Fruit fly (Drosophila melanogaster) S2 (cell line): ENCODE measurements around the gene Ank.

Source experiments
- CG8478 ChIP-seq: fragments of >200 bp; optimal IDR thresholded peaks from 2 replicates; lab custom pipeline; 2018
- CTCF ChIP-seq, 2 experiments: fragments of >200 bp; optimal IDR thresholded peaks; 2 replicates each; lab custom pipeline; 2018

The Ank gene

DNA sequence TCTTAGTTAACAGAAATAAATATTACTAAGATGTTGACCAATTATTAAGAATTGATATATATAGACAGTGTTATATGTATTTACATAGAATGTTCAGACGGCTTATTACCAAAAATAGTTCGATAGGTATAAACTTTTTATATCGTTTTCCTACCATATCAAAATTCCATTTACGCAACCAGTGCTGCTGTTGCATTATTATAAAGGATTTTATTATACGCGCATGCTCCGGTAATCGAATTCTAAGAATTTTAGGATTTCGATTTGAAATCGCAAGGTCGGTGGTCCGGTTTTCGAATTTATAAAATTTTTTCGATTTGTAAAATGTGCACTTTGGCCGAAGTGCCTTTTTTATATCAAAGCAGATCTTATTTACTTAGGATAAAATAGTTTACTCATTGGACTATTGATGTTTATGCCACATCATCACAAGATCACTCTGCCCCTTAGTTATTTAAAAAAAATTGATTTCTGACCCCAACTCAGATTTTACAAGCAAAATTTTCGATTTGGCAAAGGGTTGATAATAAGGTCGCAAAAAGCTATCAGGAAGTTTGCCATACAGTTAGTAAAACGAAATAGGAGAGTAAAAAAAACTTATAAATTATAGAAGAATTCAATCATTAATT lies at the start of gene Ank:
Gene Ank, minus strand, starts transcription at position 206 of the 629 bp plus-strand sequence.
- TF ChIP-seq CG8478 (lab: Kevin White, UChicago) (no peak), CTCF (optimal IDR thresholded peaks at IDR 0.05; lab: Kevin White, UChicago) (no peak)

DNA sequence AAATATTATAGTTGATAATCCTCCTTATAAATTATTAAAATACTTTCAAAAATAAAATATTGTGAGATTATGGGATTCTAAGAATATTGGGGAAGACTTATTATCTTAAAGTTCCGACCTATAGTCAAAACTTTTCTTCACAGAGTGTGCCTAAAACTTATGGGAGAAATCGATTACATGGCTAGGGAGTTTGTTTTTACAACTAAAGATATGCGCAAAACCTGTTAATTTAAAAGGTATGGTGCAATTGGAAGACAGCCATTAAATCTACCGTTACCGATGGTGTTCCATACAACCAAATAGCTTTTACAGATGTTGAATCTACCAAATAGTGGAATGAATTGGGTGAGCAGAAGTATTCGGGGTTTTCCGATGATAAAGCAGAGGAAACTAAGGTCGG lies 45.6 kb upstream of the Ank start, which contains the start of gene CG33978:
Gene CG33978, minus strand, starts transcription at position 395 of the 400 bp plus-strand sequence.
- TF ChIP-seq CTCF (optimal IDR thresholded peaks at IDR 0.05; lab: Kevin White, UChicago) (no peak), CG8478 (lab: Kevin White, UChicago) (no peak)

dm6 chr4:174526-174925 lies 44.9 kb upstream of the Ank start:
- TF ChIP-seq CTCF (optimal IDR thresholded peaks at IDR 0.05; lab: Kevin White, UChicago) (no peak), CG8478 (lab: Kevin White, UChicago) (no peak)

dm6 chr4:167515-167914 lies 37.9 kb upstream of the Ank start:
- no peak for TF ChIP-seq CTCF (optimal IDR thresholded peaks at IDR 0.05; lab: Kevin White, UChicago)
- no peak for TF ChIP-seq CG8478 (lab: Kevin White, UChicago)

dm6 chr4:165159-165558 lies 35.5 kb upstream of the Ank start:
- no peak for TF ChIP-seq CTCF (optimal IDR thresholded peaks at IDR 0.05; lab: Kevin White, UChicago)
- TF ChIP-seq CG8478 (lab: Kevin White, UChicago): no peak

DNA sequence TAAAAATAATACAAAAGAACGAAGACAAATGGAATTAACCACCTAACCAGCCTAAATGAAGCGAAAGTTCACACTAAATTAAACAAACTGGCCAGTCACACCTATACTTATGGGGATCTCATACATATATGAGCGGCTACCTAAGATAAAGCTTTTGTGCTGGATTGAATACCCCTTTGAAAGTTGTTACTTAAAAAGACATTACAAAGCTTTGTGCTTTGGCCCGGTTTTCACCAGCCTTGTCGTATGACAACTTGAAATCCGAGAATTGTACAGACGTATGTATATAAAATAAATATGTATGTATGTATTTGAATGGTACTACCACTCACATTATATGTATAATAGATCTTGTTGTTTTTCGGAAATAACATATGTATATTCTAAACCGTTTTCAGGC lies 26.3 kb upstream of the Ank start, which contains the start of gene CG31997:
Gene CG31997, minus strand, starts transcription at position 84 of the 400 bp plus-strand sequence.
- TF ChIP-seq CTCF (optimal IDR thresholded peaks at IDR 0.05; lab: Kevin White, UChicago): no peak
- no peak for TF ChIP-seq CG8478 (lab: Kevin White, UChicago)

- no peak for TF ChIP-seq CG8478 (lab: Kevin White, UChicago)
Observed at dm6 chr4:150453-150852, 20.8 kb upstream of the Ank start, which contains the start of gene CG32006. Gene CG32006, plus strand, starts transcription at chr4:150764.

- TF ChIP-seq CG8478 (lab: Kevin White, UChicago) (no peak), CTCF (optimal IDR thresholded peaks at IDR 0.05; lab: Kevin White, UChicago) (no peak)
Observed at dm6 chr4:149123-149522, 19.5 kb upstream of the Ank start.

DNA sequence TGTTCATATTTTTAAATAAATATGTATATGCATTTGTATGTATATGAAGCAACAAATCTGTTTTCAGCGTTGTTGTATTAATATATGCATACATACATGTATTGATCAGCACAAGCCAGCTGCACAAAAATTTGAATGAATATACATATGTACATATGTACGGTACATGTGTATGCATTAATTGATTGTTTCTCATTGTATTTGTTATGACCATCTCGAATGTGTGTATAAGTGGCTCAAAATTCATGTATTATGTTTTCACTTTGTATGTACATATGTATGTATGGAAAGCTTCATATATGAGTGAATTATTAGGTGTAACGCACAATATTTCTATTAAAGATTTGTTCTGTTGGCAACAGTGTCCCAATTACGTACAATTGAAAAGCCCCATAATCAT lies 6.3 kb upstream of the Ank start:
- no peak for TF ChIP-seq CTCF (optimal IDR thresholded peaks at IDR 0.05; lab: Kevin White, UChicago)
- no peak for TF ChIP-seq CG8478 (lab: Kevin White, UChicago)

- no peak for TF ChIP-seq CTCF (optimal IDR thresholded peaks at IDR 0.05; lab: Kevin White, UChicago)
- no peak for TF ChIP-seq CG8478 (lab: Kevin White, UChicago)
Observed at dm6 chr4:131958-132623, 2.4 kb upstream of the Ank start, which contains the start of gene anne. Gene anne, plus strand, starts transcription at chr4:132220.

- TF ChIP-seq CTCF (optimal IDR thresholded peaks at IDR 0.05; lab: Kevin White, UChicago): no peak
- no peak for TF ChIP-seq CG8478 (lab: Kevin White, UChicago)
Observed at dm6 chr4:130990-131389, 1.3 kb upstream of the Ank start.

- TF ChIP-seq CTCF (optimal IDR thresholded peaks at IDR 0.05; lab: Kevin White, UChicago) (no peak), CG8478 (lab: Kevin White, UChicago) (no peak)
Observed at dm6 chr4:130558-130957, 909 bp upstream of the Ank start.

DNA sequence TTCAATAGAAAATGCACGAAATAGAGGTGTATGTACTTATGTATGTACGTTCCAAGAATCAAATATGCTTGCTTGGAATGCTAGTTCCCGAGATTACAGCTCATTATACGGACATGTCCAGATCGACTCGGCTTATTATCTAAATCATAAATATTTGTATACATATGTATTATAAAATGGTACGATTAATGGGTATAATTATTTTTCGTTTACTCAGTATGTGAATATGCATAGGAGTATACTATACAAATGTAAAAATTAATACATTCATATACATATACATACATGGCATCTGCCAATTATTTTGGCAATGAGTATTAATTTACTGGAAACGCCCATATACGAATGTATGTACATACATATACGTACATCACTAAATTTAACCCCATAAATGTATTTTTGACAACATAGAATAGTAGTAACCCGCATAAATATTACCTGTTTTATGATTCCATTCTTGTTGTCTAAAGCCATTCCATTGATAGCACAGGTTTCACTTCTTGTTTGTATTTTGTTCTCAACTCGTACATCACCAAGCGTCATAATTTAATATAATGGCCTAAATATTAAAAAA lies 678 bp downstream of the Ank start:
- no peak for TF ChIP-seq CTCF (optimal IDR thresholded peaks at IDR 0.05; lab: Kevin White, UChicago)
- no peak for TF ChIP-seq CG8478 (lab: Kevin White, UChicago)

- no peak for TF ChIP-seq CG8478 (lab: Kevin White, UChicago)
- no peak for TF ChIP-seq CTCF (optimal IDR thresholded peaks at IDR 0.05; lab: Kevin White, UChicago)
Observed at dm6 chr4:102155-102554, 27.5 kb downstream of the Ank start.

DNA sequence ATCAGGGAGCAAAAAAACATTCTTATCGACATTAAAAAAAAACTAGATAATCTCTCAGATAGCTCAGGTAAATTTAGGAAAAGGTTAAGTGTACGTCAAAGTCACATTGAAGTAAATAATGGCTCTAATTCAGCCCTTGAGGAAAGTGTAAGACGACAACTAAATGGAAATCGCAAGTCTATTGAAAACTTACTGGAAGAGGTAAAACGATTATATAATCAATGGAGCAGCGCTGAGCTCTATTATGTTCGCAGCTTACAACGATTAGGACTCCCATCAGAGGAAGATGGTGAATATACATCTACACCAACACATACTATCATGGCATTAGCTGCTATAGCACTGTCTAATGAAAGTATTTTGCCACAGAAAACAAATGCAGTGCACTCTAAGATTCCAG lies 37.6 kb downstream of the Ank start:
- TF ChIP-seq CTCF (optimal IDR thresholded peaks at IDR 0.05; lab: Kevin White, UChicago) (no peak), CG8478 (lab: Kevin White, UChicago) (no peak)
